Worm (Caenorhabditis elegans) whole organism, L3 larva: ENCODE results near the gene B0303.16.

Experiments used
- R02D3.7 ChIP-seq: fragments of 150-350 bp; optimal IDR thresholded peaks from 2 replicates; lab custom pipeline; 2014; ENCODE audit warnings: missing biosample characterization, missing genetic modification characterization
- ZK546.5 ChIP-seq: sonication (generic microtip); optimal IDR thresholded peaks from 2 replicates; lab custom pipeline; 2017; ENCODE audit warnings: missing biosample characterization, missing genetic modification characterization
- aly-2 ChIP-seq: fragments of 150-350 bp; optimal IDR thresholded peaks from 2 replicates; lab custom pipeline; 2014; ENCODE audit warnings: missing biosample characterization, missing genetic modification characterization
- ama-1 ChIP-seq: fragments of 150-350 bp; optimal IDR thresholded peaks from 2 replicates; lab custom pipeline; 2018
- ceh-16 ChIP-seq: sonication (generic microtip); optimal IDR thresholded peaks from 2 replicates; lab custom pipeline; 2017; ENCODE audit warnings: missing biosample characterization, missing genetic modification characterization
- ceh-28 ChIP-seq: fragments of 150-350 bp; optimal IDR thresholded peaks from 2 replicates; lab custom pipeline; 2014; ENCODE audit warnings: missing biosample characterization, missing genetic modification reagents, missing genetic modification characterization
- ceh-82 ChIP-seq: fragments of 150-350 bp; optimal IDR thresholded peaks from 2 replicates; lab custom pipeline; 2014; ENCODE audit warnings: missing biosample characterization, missing genetic modification characterization
- ceh-9 ChIP-seq: sonication (generic microtip); optimal IDR thresholded peaks from 2 replicates; lab custom pipeline; 2018; ENCODE audit warnings: missing biosample characterization, missing genetic modification characterization
- egl-27 ChIP-seq: sonication (generic microtip); optimal IDR thresholded peaks from 4 replicates; lab custom pipeline; 2017; ENCODE audit warnings: missing biosample characterization, missing genetic modification reagents, missing genetic modification characterization
- egl-5 ChIP-seq: fragments of 150-350 bp; optimal IDR thresholded peaks from 2 replicates; lab custom pipeline; 2017; ENCODE audit warnings: missing biosample characterization, missing genetic modification reagents, missing genetic modification characterization, inconsistent platforms
- elt-1 ChIP-seq: fragments of 150-350 bp; optimal IDR thresholded peaks from 2 replicates; lab custom pipeline; 2014; ENCODE audit warnings: missing biosample characterization, missing genetic modification characterization
- elt-2 ChIP-seq: sonication (generic microtip); optimal IDR thresholded peaks from 2 replicates; lab custom pipeline; 2016; ENCODE audit warnings: missing genetic modification reagents, mild to moderate bottlenecking, missing genetic modification characterization, missing compliant biosample characterization
- eor-1 ChIP-seq, 2 experiments: fragments of 150-350 bp; optimal IDR thresholded peaks; 2 replicates each; lab custom pipeline; 2014 to 2018; ENCODE audit warnings: missing biosample characterization in 2 of 2, missing genetic modification characterization in 2 of 2
- fkh-10 ChIP-seq: sonication (generic microtip); optimal IDR thresholded peaks from 2 replicates; lab custom pipeline; 2017; ENCODE audit warnings: missing biosample characterization, missing genetic modification reagents, missing genetic modification characterization
- fkh-2 ChIP-seq: fragments of 150-350 bp; optimal IDR thresholded peaks from 2 replicates; lab custom pipeline; 2014; ENCODE audit warnings: missing biosample characterization, missing genetic modification reagents, missing genetic modification characterization
- fos-1 ChIP-seq: fragments of 150-350 bp; optimal IDR thresholded peaks from 2 replicates; lab custom pipeline; 2014; ENCODE audit warnings: missing biosample characterization, missing genetic modification characterization
- hmg-11 ChIP-seq: sonication (generic microtip); optimal IDR thresholded peaks from 2 replicates; lab custom pipeline; 2016; ENCODE audit warnings: missing genetic modification characterization, missing compliant biosample characterization
- jun-1 ChIP-seq: fragments of 150-350 bp; optimal IDR thresholded peaks from 2 replicates; lab custom pipeline; 2014; ENCODE audit warnings: missing biosample characterization, missing genetic modification reagents, missing genetic modification characterization
- lin-15B ChIP-seq: fragments of 150-350 bp; optimal IDR thresholded peaks from 2 replicates; lab custom pipeline; 2014; ENCODE audit warnings: missing biosample characterization, missing genetic modification characterization
- lin-39 ChIP-seq: fragments of 150-350 bp; optimal IDR thresholded peaks from 2 replicates; lab custom pipeline; 2018; ENCODE audit warnings: missing biosample characterization, missing genetic modification reagents, missing genetic modification characterization
- lsy-12 ChIP-seq: sonication (generic microtip); optimal IDR thresholded peaks from 2 replicates; lab custom pipeline; 2016; ENCODE audit warnings: mild to moderate bottlenecking, missing genetic modification characterization, missing compliant biosample characterization
- mdl-1 ChIP-seq: fragments of 150-350 bp; optimal IDR thresholded peaks from 2 replicates; lab custom pipeline; 2014; ENCODE audit warnings: missing biosample characterization, missing genetic modification characterization
- mml-1 ChIP-seq: fragments of 150-350 bp; sonication (generic microtip); optimal IDR thresholded peaks from 3 replicates; lab custom pipeline; 2014; ENCODE audit warnings: missing biosample characterization, missing genetic modification characterization
- nfya-1 ChIP-seq: sonication (generic microtip); optimal IDR thresholded peaks from 2 replicates; lab custom pipeline; 2017; ENCODE audit warnings: missing genetic modification characterization, mild to moderate bottlenecking, missing compliant biosample characterization, antibody characterized with exemption, moderate library complexity; ENCODE audit not compliant: insufficient read depth
- nhr-11 ChIP-seq: fragments of 150-350 bp; optimal IDR thresholded peaks from 2 replicates; lab custom pipeline; 2014; ENCODE audit warnings: missing biosample characterization, missing genetic modification characterization
- nhr-12 ChIP-seq: fragments of 150-350 bp; optimal IDR thresholded peaks from 2 replicates; lab custom pipeline; 2014; ENCODE audit warnings: missing biosample characterization, missing genetic modification characterization
- nhr-25 ChIP-seq: sonication (generic microtip); optimal IDR thresholded peaks from 2 replicates; lab custom pipeline; 2017; ENCODE audit warnings: missing biosample characterization, missing genetic modification characterization
- nhr-28 ChIP-seq: fragments of 150-350 bp; optimal IDR thresholded peaks from 2 replicates; lab custom pipeline; 2014; ENCODE audit warnings: missing biosample characterization, missing genetic modification characterization
- nhr-43 ChIP-seq: sonication (generic microtip); optimal IDR thresholded peaks from 2 replicates; lab custom pipeline; 2016; ENCODE audit warnings: mild to moderate bottlenecking, missing genetic modification characterization, missing compliant biosample characterization; ENCODE audit not compliant: poor library complexity, severe bottlenecking
- nhr-67 ChIP-seq: fragments of 150-350 bp; optimal IDR thresholded peaks from 2 replicates; lab custom pipeline; 2014; ENCODE audit warnings: missing biosample characterization, missing genetic modification characterization
- pha-4 ChIP-seq: fragments of 150-350 bp; optimal IDR thresholded peaks from 2 replicates; lab custom pipeline; 2014; ENCODE audit warnings: missing biosample characterization, missing genetic modification reagents, missing genetic modification characterization
- pqm-1 ChIP-seq: fragments of 150-350 bp; optimal IDR thresholded peaks from 2 replicates; lab custom pipeline; 2017; ENCODE audit warnings: missing biosample characterization, missing genetic modification characterization, inconsistent platforms
- sea-2 ChIP-seq: fragments of 150-350 bp; sonication (generic microtip); optimal IDR thresholded peaks from 4 replicates; lab custom pipeline; 2014; ENCODE audit warnings: missing biosample characterization, missing genetic modification reagents, missing genetic modification characterization
- snpc-4 ChIP-seq: fragments of 150-350 bp; optimal IDR thresholded peaks from 2 replicates; lab custom pipeline; 2014; ENCODE audit warnings: missing biosample characterization, missing genetic modification characterization
- tbx-2 ChIP-seq: sonication (generic microtip); optimal IDR thresholded peaks from 2 replicates; lab custom pipeline; 2016; ENCODE audit warnings: mild to moderate bottlenecking, missing genetic modification characterization, missing compliant biosample characterization
- unc-39 ChIP-seq: sonication (generic microtip); optimal IDR thresholded peaks from 4 replicates; lab custom pipeline; 2017; ENCODE audit warnings: missing biosample characterization, missing genetic modification characterization
- ztf-11 ChIP-seq: fragments of 150-350 bp; optimal IDR thresholded peaks from 2 replicates; lab custom pipeline; 2014; ENCODE audit warnings: missing biosample characterization, missing genetic modification characterization
- ztf-4 ChIP-seq: fragments of 150-350 bp; optimal IDR thresholded peaks from 2 replicates; lab custom pipeline; 2014; ENCODE audit warnings: missing biosample characterization, missing genetic modification characterization

Gene B0303.16

ce11 chrIII:8726019-8726894 is 21.4 kb downstream of the B0303.16 start:
- TF ChIP-seq unc-39 (tag; lab: Kevin White, UChicago) (no peak), mml-1 (tag; lab: Kevin White, UChicago) (no peak), elt-1 (tag; lab: Kevin White, UChicago) (no peak), ama-1 (lab: Kevin White, UChicago) (no peak), mdl-1 (tag; lab: Kevin White, UChicago) (no peak), ceh-9 (tag; lab: Kevin White, UChicago) (no peak), nhr-43 (no peak), ztf-11 (tag; lab: Kevin White, UChicago) (no peak), jun-1 (no peak)
- TF ChIP-seq, all 47 proteins: peak for 0

- TF ChIP-seq lsy-12: no peak
- no peak for TF ChIP-seq nhr-11
- TF ChIP-seq ztf-4 (tag; lab: Kevin White, UChicago): no peak
- TF ChIP-seq ceh-82 (tag; lab: Kevin White, UChicago): no peak
These were observed 26.4 kb downstream of the B0303.16 start, which contains the start of gene ZK370.4 for ce11 chrIII:8731310-8731709. Gene ZK370.4, minus strand, starts transcription at chrIII:8731410.

ce11 chrIII:8731973-8732372 is 27.1 kb downstream of the B0303.16 start:
- peak; percentile 35 for TF ChIP-seq nhr-25 (tag; lab: Kevin White, UChicago)
- peak; percentile 0 for TF ChIP-seq elt-2 (tag; lab: Kevin White, UChicago)
- no peak for TF ChIP-seq pha-4 (tag; lab: Kevin White, UChicago)
- peak; percentile 0 for TF ChIP-seq nhr-43
- TF ChIP-seq nfya-1 (tag; lab: Kevin White, UChicago): peak; percentile 42

- TF ChIP-seq eor-1 (tag; optimal IDR thresholded peaks at IDR 0.05; lab: Kevin White, UChicago) (no peak), nhr-25 (tag; lab: Kevin White, UChicago) (peak; percentile 15), egl-27 (peak; percentile 9), pha-4 (tag; lab: Kevin White, UChicago) (peak; percentile 100), pqm-1 (tag; lab: Kevin White, UChicago) (peak; percentile 66), jun-1 (peak; percentile 33), nfya-1 (tag; lab: Kevin White, UChicago) (no peak)
These were observed 28.4 kb downstream of the B0303.16 start for ce11 chrIII:8733237-8733636.

- TF ChIP-seq ztf-4 (tag; lab: Kevin White, UChicago) (no peak), elt-2 (tag; lab: Kevin White, UChicago) (peak; percentile 93), fos-1 (tag; lab: Kevin White, UChicago) (peak; percentile 4), mdl-1 (tag; lab: Kevin White, UChicago) (peak; percentile 50), pqm-1 (tag; lab: Kevin White, UChicago) (peak; percentile 65), nhr-43 (no peak), nfya-1 (tag; lab: Kevin White, UChicago) (no peak)
These were observed 28.8 kb downstream of the B0303.16 start for ce11 chrIII:8733667-8734066.

ce11 chrIII:8734327-8734885 is 29.5 kb downstream of the B0303.16 start:
- TF ChIP-seq lin-15B (tag; lab: Kevin White, UChicago): no peak
- no peak for TF ChIP-seq unc-39 (tag; lab: Kevin White, UChicago)
- TF ChIP-seq fkh-10: no peak
- TF ChIP-seq lsy-12: no peak
- no peak for TF ChIP-seq elt-1 (tag; lab: Kevin White, UChicago)
- TF ChIP-seq ceh-16 (tag; lab: Kevin White, UChicago): no peak
- TF ChIP-seq pha-4 (tag; lab: Kevin White, UChicago): peak; percentile 8
- no peak for TF ChIP-seq lin-39 (tag; lab: Kevin White, UChicago)
- peak; percentile 82 for TF ChIP-seq nhr-25 (tag; lab: Kevin White, UChicago)
- TF ChIP-seq egl-5 (tag; lab: Kevin White, UChicago): no peak
- TF ChIP-seq ceh-9 (tag; lab: Kevin White, UChicago): no peak
- no peak for TF ChIP-seq nhr-12 (tag; lab: Kevin White, UChicago)
- no peak for TF ChIP-seq ceh-82 (tag; lab: Kevin White, UChicago)
- TF ChIP-seq nhr-11: no peak
- TF ChIP-seq hmg-11 (tag; lab: Kevin White, UChicago): peak; percentile 24
- TF ChIP-seq fkh-2 (tag; lab: Kevin White, UChicago): no peak
- no peak for TF ChIP-seq tbx-2 (tag; lab: Kevin White, UChicago)
- TF ChIP-seq nfya-1 (tag; lab: Kevin White, UChicago): peak; percentile 50
- no peak for TF ChIP-seq aly-2
- no peak for TF ChIP-seq eor-1 (tag; optimal IDR thresholded peaks at IDR 0.05; lab: Kevin White, UChicago)
- no peak for TF ChIP-seq ZK546.5 (tag; lab: Kevin White, UChicago)
- TF ChIP-seq nhr-28: no peak
- no peak for TF ChIP-seq snpc-4 (tag; lab: Kevin White, UChicago)
- TF ChIP-seq nhr-67: no peak
- no peak for TF ChIP-seq sea-2 (GFP tag; lab: Kevin White, UChicago)
- TF ChIP-seq R02D3.7 (tag; lab: Kevin White, UChicago): no peak
- no peak for TF ChIP-seq egl-27
- TF ChIP-seq ceh-28 (tag; lab: Kevin White, UChicago): no peak
